Worm (Caenorhabditis elegans) whole organism, dauer: ENCODE measurements around the gene F15A4.10.
"Not testable (repeated sequence)": the region's sequence is repeated elsewhere in the genome, so short reads cannot be mapped to it uniquely, and the experiment has no call there.

ENCODE experiments used
- unc-62 ChIP-seq: sonication (generic microtip); optimal IDR thresholded peaks from 2 replicates; lab custom pipeline; 2017; ENCODE audit warnings: missing biosample characterization, missing genetic modification reagents, missing genetic modification characterization

Gene F15A4.10

DNA sequence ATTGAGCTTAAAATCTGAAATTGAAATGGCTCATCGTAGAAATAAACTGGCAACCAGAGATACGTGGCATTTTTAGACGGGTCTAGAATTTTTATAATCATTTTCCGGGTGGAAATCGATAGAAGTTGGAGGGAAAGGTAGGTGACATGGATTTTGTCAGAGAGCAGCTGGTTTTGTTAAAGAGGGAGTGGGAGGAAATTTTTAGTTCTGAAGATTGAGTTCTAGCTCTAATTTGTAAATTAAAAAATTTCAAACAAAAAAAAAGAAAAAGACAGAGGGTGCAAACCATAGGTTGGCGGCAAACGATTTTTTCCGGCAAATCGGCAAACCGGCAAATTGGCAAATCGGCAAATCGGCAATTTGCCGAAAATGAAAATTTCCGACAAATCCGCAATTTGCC is 28.3 kb downstream of the F15A4.10 start, which contains the start of gene sre-32:
Gene sre-32, minus strand, starts transcription at position 101 of the 400 bp plus-strand sequence.
- no peak for TF ChIP-seq unc-62

DNA sequence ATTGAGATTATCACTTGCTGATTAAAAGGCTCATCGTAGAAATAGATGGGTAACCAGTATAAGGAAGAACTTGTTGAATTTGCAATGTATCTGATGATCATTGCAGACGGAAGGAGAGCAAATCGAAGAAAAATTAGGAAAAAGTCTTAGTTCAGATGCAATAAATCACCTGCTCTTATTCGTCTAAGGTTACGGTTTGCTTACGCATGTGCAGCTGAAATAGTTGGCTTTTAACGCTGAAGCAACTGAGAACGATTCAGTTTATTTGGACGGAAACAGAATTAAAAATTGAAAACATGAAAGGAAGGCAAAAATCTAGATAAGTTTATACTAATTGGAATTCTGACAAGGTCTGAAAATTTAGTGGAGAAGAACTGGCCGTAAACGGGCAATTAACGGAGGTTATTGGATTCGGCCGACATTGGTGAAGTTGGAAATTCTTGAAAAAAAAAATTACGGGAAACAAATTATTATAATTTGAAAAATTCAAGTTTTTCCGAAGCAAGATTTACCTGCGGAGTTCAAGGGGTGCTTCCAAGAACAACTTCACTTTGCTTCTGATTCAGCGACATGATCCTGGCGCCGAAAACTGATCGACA is 32.1 kb downstream of the F15A4.10 start, which contains the start of the genes sre-35 and sre-33:
Gene sre-35, minus strand, starts transcription at position 101 of the 599 bp plus-strand sequence.
Gene sre-33, plus strand, starts transcription at position 549 of the 599 bp plus-strand sequence.
- no peak for TF ChIP-seq unc-62

DNA sequence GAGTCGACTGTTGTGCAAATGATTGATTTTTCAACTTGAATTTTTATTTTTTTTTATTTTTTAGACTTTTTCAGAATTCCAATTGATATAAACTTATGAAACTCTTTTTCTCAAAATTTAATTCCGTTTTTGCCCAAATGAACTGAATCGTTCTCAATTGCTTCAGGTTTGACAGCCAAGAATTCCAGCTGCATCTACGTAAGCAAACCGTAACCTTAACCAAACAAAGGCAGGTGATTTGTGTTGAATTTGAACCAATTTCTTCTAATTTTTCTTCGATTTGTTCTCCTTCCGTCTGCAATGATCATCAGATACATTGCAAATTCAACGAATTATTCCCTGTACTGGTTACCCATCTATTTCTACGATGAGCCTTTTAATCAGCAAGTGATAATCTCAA is 35.1 kb downstream of the F15A4.10 start, which contains the start of gene sre-34:
Gene sre-34, plus strand, starts transcription at position 301 of the 400 bp plus-strand sequence.
- no peak for TF ChIP-seq unc-62

DNA sequence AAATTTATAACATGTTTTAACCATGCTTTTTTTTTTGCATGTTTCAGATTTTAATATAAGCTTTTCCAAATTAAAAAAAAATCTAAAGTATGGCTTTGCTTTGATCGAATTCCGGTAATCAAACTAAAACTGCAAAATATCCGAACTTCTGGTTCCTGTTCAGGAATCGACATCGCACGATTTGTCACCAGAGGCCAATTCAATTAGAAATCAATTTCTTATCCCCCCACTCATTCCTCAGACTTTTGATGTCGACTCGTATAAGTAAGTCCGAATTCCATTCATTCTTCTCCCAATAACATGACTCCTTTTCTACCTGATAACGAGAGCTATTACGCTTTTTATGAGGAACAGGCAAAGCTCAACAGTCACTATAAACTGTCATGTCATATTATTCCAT is 36.7 kb downstream of the F15A4.10 start, which contains the start of gene srh-27:
Gene srh-27, plus strand, starts transcription at position 301 of the 400 bp plus-strand sequence.
- no peak for TF ChIP-seq unc-62

DNA sequence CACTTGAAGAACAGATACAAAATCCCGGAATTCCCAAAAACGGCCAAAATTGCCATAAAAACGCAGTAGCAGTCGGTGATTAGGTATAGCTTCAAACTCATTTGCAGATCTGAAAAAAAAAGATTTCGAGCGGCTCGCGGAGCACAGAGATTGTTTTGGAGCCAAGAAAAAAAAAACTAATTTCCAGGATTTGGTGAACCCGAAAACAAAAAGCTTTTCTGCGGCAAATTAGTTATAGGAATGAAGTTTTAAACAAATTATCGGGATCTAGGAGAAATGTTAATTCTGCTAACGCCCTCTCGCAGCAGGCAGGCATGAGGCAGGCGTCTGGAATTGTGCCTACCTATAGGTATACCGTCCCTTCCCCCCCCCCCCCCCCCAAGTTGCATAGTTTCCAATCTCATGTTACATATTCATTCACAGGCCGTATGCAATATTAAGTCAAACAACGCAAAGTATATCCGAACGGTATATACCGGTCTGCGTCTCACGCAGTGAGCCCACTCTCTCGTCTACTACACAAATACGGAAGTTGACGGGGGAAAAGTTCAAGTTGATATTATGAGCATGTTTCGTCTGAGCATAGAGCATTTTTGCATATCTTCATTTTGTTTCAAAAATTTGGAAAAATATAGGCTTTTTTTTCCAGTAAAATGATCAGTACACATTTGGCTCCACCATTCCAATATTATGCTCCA is 40.1 kb downstream of the F15A4.10 start, which contains the start of the genes W05H5.1 and pitr-6:
Gene W05H5.1, minus strand, starts transcription at position 101 of the 698 bp plus-strand sequence.
Gene pitr-6, plus strand, starts transcription at position 648 of the 698 bp plus-strand sequence.
- TF ChIP-seq unc-62, result no peak

DNA sequence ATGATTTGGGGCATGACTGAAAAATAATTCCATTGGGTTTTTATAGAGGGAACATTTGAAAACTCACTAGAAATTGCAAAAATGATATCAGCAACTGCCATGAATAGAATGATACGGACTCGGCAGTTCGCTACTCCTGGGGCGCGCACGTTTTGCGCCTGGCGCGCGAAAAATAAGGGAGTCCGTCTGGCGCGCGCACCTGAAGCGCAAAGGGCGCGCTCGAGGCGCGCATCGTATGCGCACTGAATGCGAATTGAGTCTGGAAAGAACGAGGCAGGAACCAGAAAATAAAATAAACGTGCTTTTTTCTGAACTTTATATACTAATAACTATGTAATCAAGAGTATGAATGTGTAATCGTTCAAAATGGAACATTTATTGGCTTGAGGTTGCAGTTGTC is 43.8 kb downstream of the F15A4.10 start, which contains the start of gene Y57A10C.10:
Gene Y57A10C.10, minus strand, starts transcription at position 101 of the 400 bp plus-strand sequence.
- not testable (repeated sequence) for TF ChIP-seq unc-62

DNA sequence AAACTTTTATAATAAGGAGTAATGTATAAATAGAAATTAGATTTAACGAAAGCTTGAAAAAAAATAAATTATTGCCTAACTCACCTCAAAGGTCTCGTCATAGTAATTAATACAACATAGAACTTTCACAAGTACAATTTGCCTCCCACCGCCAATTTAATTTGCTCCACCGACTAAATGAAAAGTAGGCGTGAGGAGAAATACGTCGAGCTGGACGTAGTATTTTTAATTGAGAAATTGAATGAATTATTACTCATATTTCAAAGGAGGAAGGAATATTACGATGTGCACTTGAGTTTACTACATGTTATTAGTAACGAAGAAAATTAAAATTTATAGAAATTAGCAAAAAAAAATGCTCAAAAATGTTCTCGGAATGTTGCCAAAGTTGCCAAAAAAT is 46.5 kb downstream of the F15A4.10 start, which contains the start of gene Y57A10C.9:
Gene Y57A10C.9, minus strand, starts transcription at position 101 of the 400 bp plus-strand sequence.
- no peak for TF ChIP-seq unc-62

DNA sequence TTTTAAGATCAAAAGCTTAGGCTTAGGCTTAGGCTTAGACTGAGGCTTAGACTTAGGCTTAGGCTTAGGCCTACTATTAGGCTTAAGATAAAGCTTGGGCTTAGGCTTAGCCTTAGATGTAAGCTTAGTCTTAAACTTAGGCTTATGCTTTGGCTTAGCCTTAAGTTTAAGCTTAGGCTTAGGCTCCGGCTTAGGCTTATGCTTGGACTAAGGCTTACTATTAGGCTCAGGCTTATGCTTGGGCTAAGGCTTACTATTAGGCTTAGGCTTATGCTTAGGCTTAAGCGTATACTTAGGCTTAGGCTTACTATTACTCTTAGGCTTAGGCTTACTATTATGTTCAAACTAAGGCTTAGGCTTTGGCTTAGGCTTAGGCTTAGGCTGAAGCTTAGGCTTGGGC is 48.2 kb downstream of the F15A4.10 start:
- no peak for TF ChIP-seq unc-62

DNA sequence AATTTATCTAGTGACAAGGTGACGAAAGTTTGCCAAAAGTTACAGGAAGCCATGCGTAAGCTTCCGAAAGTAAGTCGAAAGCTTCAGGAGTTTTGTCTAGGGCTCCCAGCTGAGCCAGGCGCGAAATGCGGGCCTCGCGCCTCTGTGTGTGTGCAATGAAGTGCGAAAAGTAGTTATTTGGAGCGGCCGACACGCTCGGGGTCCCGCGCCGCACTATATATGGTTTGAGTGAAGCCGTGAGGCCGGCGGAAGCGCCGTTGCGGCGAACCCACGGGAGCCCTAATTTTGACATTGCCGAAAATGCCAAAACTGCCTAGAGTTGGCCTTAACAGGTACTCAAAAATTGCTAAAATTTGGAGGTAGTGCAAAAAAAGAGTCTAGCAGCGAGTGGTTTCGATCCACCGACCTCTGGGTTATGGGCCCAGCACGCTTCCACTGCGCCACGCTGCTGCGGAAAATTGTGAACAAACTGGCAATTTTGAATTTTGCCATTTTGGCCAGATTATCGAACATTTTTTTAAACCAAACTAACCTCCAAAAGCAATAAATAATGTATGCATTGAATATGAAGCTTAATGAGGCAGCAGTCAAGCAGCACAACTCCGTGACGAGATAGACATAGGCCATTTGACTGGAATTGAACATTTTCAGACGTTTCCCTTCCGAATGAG is 49.6 kb downstream of the F15A4.10 start:
- TF ChIP-seq unc-62, result no peak
